Fruit fly (Drosophila melanogaster) whole organism, embryonic: ENCODE measurements around the gene Pp1alpha-96A.

ENCODE experiments used
- Blimp-1 ChIP-seq: fragments of 200-800 bp; sonication (Bioruptor generic); optimal IDR thresholded peaks from 3 replicates; lab custom pipeline; 2018; ENCODE audit warnings: missing biosample characterization, missing genetic modification characterization, mild to moderate bottlenecking, moderate library complexity, missing genetic modification reagents
- BtbVII ChIP-seq: fragments of 200-800 bp; sonication (Bioruptor generic); optimal IDR thresholded peaks from 3 replicates; lab custom pipeline; 2017; ENCODE audit warnings: missing biosample characterization, mild to moderate bottlenecking, missing genetic modification characterization
- CG10274 ChIP-seq: fragments of 200-800 bp; sonication (Bioruptor generic); optimal IDR thresholded peaks from 3 replicates; lab custom pipeline; 2017; ENCODE audit warnings: missing biosample characterization, mild to moderate bottlenecking, missing genetic modification characterization
- CG11560 ChIP-seq: fragments of 200-800 bp; sonication (Bioruptor generic); IDR thresholded peaks from 3 replicates; pipeline ENCODE4 v1.3.6; 2022; ENCODE audit warnings: missing biosample characterization, missing genetic modification characterization
- CG12659 ChIP-seq: fragments of 200-800 bp; sonication (Bioruptor generic); optimal IDR thresholded peaks from 3 replicates; lab custom pipeline; 2017; ENCODE audit warnings: mild to moderate bottlenecking, missing biosample characterization, missing genetic modification reagents, missing genetic modification characterization
- CG13287 ChIP-seq: fragments of 200-800 bp; sonication (Bioruptor generic); IDR thresholded peaks from 2 replicates; pipeline ENCODE4 v1.3.6; 2022; ENCODE audit warnings: missing biosample characterization, missing genetic modification characterization; ENCODE audit not compliant: partially characterized antibody
- CG15479 ChIP-seq: fragments of 200-800 bp; sonication (Bioruptor generic); optimal IDR thresholded peaks from 3 replicates; lab custom pipeline; 2019; ENCODE audit warnings: missing biosample characterization, mild to moderate bottlenecking, missing genetic modification characterization, moderate library complexity
- CG1647 ChIP-seq: fragments of 200-800 bp; sonication (Bioruptor generic); optimal IDR thresholded peaks from 3 replicates; lab custom pipeline; 2016; ENCODE audit warnings: missing biosample characterization, missing genetic modification characterization
- CG17186 ChIP-seq: fragments of 200-800 bp; sonication (Bioruptor generic); optimal IDR thresholded peaks from 3 replicates; lab custom pipeline; 2017; ENCODE audit warnings: missing biosample characterization, missing genetic modification reagents, missing genetic modification characterization
- CG18262 ChIP-seq: fragments of 200-800 bp; optimal IDR thresholded peaks from 3 replicates; lab custom pipeline; 2019; ENCODE audit warnings: missing biosample characterization, mild to moderate bottlenecking, missing genetic modification characterization, moderate library complexity
- CG2202 ChIP-seq: fragments of 200-800 bp; sonication (Bioruptor generic); optimal IDR thresholded peaks from 2 replicates; lab custom pipeline; 2018; ENCODE audit warnings: missing biosample characterization, mild to moderate bottlenecking, missing genetic modification characterization
- CG2889 ChIP-seq: fragments of 200-800 bp; sonication (Bioruptor generic); IDR thresholded peaks from 3 replicates; pipeline ENCODE4 v1.3.6; 2022; ENCODE audit warnings: missing biosample characterization, missing genetic modification characterization
- CG31388 ChIP-seq: fragments of 200-800 bp; sonication (Bioruptor generic); optimal IDR thresholded peaks from 2 replicates; lab custom pipeline; 2016; ENCODE audit warnings: missing biosample characterization, missing genetic modification characterization
- CG4730 ChIP-seq: fragments of 200-800 bp; sonication (Bioruptor generic); IDR thresholded peaks from 2 replicates; pipeline ENCODE4 v1.3.6; 2022; ENCODE audit warnings: missing biosample characterization, missing genetic modification characterization
- CG5953 ChIP-seq: fragments of 200-800 bp; sonication (Bioruptor generic); IDR thresholded peaks from 2 replicates; pipeline ENCODE4 v1.3.6; 2022; ENCODE audit warnings: missing biosample characterization, missing genetic modification characterization
- CG6254 ChIP-seq: fragments of 200-800 bp; sonication (Bioruptor generic); optimal IDR thresholded peaks from 3 replicates; lab custom pipeline; 2017; ENCODE audit warnings: mild to moderate bottlenecking, missing biosample characterization, missing genetic modification reagents, missing genetic modification characterization
- CG7556 ChIP-seq: fragments of 200-800 bp; sonication (Bioruptor generic); optimal IDR thresholded peaks from 2 replicates; lab custom pipeline; 2017; ENCODE audit warnings: missing biosample characterization, mild to moderate bottlenecking, missing genetic modification characterization
- CG8924 ChIP-seq: fragments of 200-800 bp; optimal IDR thresholded peaks from 3 replicates; lab custom pipeline; 2019; ENCODE audit warnings: missing biosample characterization, mild to moderate bottlenecking, missing genetic modification characterization, moderate library complexity
- CG9932 ChIP-seq: fragments of 200-800 bp; sonication (Bioruptor generic); IDR thresholded peaks from 2 replicates; pipeline ENCODE4 v1.3.6; 2022; ENCODE audit warnings: missing biosample characterization, missing genetic modification characterization
- Dfd ChIP-seq, 2 experiments: fragments of >200 bp; optimal IDR thresholded peaks; 2 replicates each; lab custom pipeline; 2017; ENCODE audit warnings: missing biosample characterization in 2 of 2, missing genetic modification characterization in 2 of 2
- Doc3 ChIP-seq: fragments of 200-800 bp; sonication (Bioruptor generic); IDR thresholded peaks from 3 replicates; pipeline ENCODE4 v1.3.6; 2022; ENCODE audit warnings: missing biosample characterization, missing genetic modification characterization; ENCODE audit not compliant: partially characterized antibody
- Dp ChIP-seq: fragments of 200-800 bp; sonication (Bioruptor generic); optimal IDR thresholded peaks from 2 replicates; lab custom pipeline; 2018; ENCODE audit warnings: missing biosample characterization, mild to moderate bottlenecking, missing genetic modification characterization, moderate library complexity
- Dref ChIP-seq: fragments of 200-800 bp; sonication (Bioruptor generic); IDR thresholded peaks from 2 replicates; pipeline ENCODE4 v1.3.6; 2022; ENCODE audit warnings: missing biosample characterization, missing genetic modification characterization
- ERR ChIP-seq: fragments of 200-800 bp; sonication (Bioruptor generic); optimal IDR thresholded peaks from 2 replicates; lab custom pipeline; 2016; ENCODE audit warnings: missing biosample characterization, missing genetic modification characterization
- Lpt ChIP-seq: fragments of >200 bp; optimal IDR thresholded peaks from 2 replicates; lab custom pipeline; 2018; ENCODE audit warnings: missing biosample characterization, missing genetic modification characterization
- Med ChIP-seq: fragments of 200-800 bp; sonication (Bioruptor generic); peaks from one replicate; lab custom pipeline; 2016; ENCODE audit warnings: missing biosample characterization, missing genetic modification characterization, mild to moderate bottlenecking, inconsistent platforms, moderate library complexity
- Mes4 ChIP-seq: fragments of 200-800 bp; sonication (Bioruptor generic); optimal IDR thresholded peaks from 2 replicates; lab custom pipeline; 2016; ENCODE audit warnings: missing biosample characterization, missing genetic modification characterization
- Poxn ChIP-seq: fragments of 200-800 bp; sonication (Bioruptor generic); IDR thresholded peaks from 2 replicates; pipeline ENCODE4 v1.3.6; 2022; ENCODE audit warnings: missing biosample characterization, missing genetic modification characterization
- Sox100B ChIP-seq: fragments of 200-800 bp; sonication (Bioruptor generic); optimal IDR thresholded peaks from 3 replicates; lab custom pipeline; 2018; ENCODE audit warnings: missing biosample characterization, mild to moderate bottlenecking, missing genetic modification characterization
- Stat92E ChIP-seq, 3 experiments: fragments of >200 bp in 2 of 3; fragments of 200-800 bp in 1 of 3; sonication (Bioruptor generic) in 1 of 3; optimal IDR thresholded peaks; 2 replicates each; lab custom pipeline; 2017 to 2019; ENCODE audit warnings: missing biosample characterization in 3 of 3, missing genetic modification characterization in 3 of 3, mild to moderate bottlenecking in 1 of 3, moderate library complexity in 1 of 3
- bbx ChIP-seq: fragments of 200-800 bp; sonication (Bioruptor generic); IDR thresholded peaks from 2 replicates; pipeline ENCODE4 v1.3.6; 2022; ENCODE audit warnings: missing biosample characterization, missing genetic modification characterization; ENCODE audit not compliant: partially characterized antibody
- bcd ChIP-seq: fragments of 200-800 bp; sonication (Bioruptor generic); optimal IDR thresholded peaks from 2 replicates; lab custom pipeline; 2017; ENCODE audit warnings: missing biosample characterization, mild to moderate bottlenecking, missing genetic modification characterization
- chn ChIP-seq: fragments of 200-800 bp; sonication (Bioruptor generic); optimal IDR thresholded peaks from 2 replicates; lab custom pipeline; 2016; ENCODE audit warnings: missing biosample characterization, missing genetic modification characterization
- corto ChIP-seq: fragments of 200-800 bp; sonication (Bioruptor generic); optimal IDR thresholded peaks from 2 replicates; lab custom pipeline; 2016; ENCODE audit warnings: missing biosample characterization, mild to moderate bottlenecking, missing genetic modification characterization, moderate library complexity
- fu2 ChIP-seq: fragments of 200-800 bp; sonication (Bioruptor generic); optimal IDR thresholded peaks from 2 replicates; lab custom pipeline; 2016; ENCODE audit warnings: missing biosample characterization, missing genetic modification characterization
- grn ChIP-seq: fragments of 200-800 bp; sonication (Bioruptor generic); optimal IDR thresholded peaks from 3 replicates; lab custom pipeline; 2017; ENCODE audit warnings: missing biosample characterization, missing genetic modification characterization
- ken ChIP-seq: fragments of 200-800 bp; sonication (Bioruptor generic); IDR thresholded peaks from 3 replicates; pipeline ENCODE4 v1.3.6; 2022; ENCODE audit warnings: missing biosample characterization, missing genetic modification characterization
- lilli ChIP-seq: fragments of 200-800 bp; sonication (Bioruptor generic); optimal IDR thresholded peaks from 3 replicates; lab custom pipeline; 2016; ENCODE audit warnings: missing biosample characterization, missing genetic modification characterization
- odd ChIP-seq: fragments of 200-800 bp; sonication (Bioruptor generic); optimal IDR thresholded peaks from 2 replicates; lab custom pipeline; 2017; ENCODE audit warnings: missing biosample characterization, mild to moderate bottlenecking, missing genetic modification characterization
- pb ChIP-seq: fragments of 200-800 bp; sonication (Bioruptor generic); optimal IDR thresholded peaks from 3 replicates; lab custom pipeline; 2016; ENCODE audit warnings: missing biosample characterization, missing genetic modification characterization
- pnt ChIP-seq: fragments of 200-800 bp; sonication (Bioruptor generic); optimal IDR thresholded peaks from 3 replicates; lab custom pipeline; 2016; ENCODE audit warnings: missing biosample characterization, missing genetic modification characterization
- pros ChIP-seq: fragments of 200-800 bp; sonication (Bioruptor generic); optimal IDR thresholded peaks from 3 replicates; lab custom pipeline; 2019; ENCODE audit warnings: missing biosample characterization, mild to moderate bottlenecking, missing genetic modification characterization, moderate library complexity
- psq ChIP-seq: fragments of 200-800 bp; sonication (Bioruptor generic); optimal IDR thresholded peaks from 2 replicates; lab custom pipeline; 2017; ENCODE audit warnings: missing biosample characterization, missing genetic modification characterization
- rib ChIP-seq: fragments of 200-800 bp; sonication (Bioruptor generic); IDR thresholded peaks from 2 replicates; pipeline ENCODE4 v1.3.6; 2022; ENCODE audit warnings: missing biosample characterization, missing genetic modification characterization
- sna ChIP-seq: fragments of 200-800 bp; sonication (Bioruptor generic); IDR thresholded peaks from 2 replicates; pipeline ENCODE4 v1.3.6; 2022; ENCODE audit warnings: missing biosample characterization, missing genetic modification characterization; ENCODE audit not compliant: partially characterized antibody
- sqz ChIP-seq: fragments of 200-800 bp; sonication (Bioruptor generic); optimal IDR thresholded peaks from 3 replicates; lab custom pipeline; 2018; ENCODE audit warnings: missing biosample characterization, mild to moderate bottlenecking, missing genetic modification characterization
- stwl ChIP-seq: fragments of 200-800 bp; sonication (Bioruptor generic); optimal IDR thresholded peaks from 3 replicates; lab custom pipeline; 2018; ENCODE audit warnings: missing biosample characterization, mild to moderate bottlenecking, missing genetic modification characterization, moderate library complexity
- tgo ChIP-seq: fragments of 200-800 bp; sonication (Bioruptor generic); IDR thresholded peaks from 3 replicates; pipeline ENCODE4 v1.3.6; 2022; ENCODE audit warnings: missing biosample characterization, missing genetic modification characterization
- wdn ChIP-seq: fragments of 200-800 bp; sonication (Bioruptor generic); IDR thresholded peaks from 2 replicates; pipeline ENCODE4 v1.3.6; 2022; ENCODE audit warnings: missing biosample characterization, missing genetic modification characterization
- z ChIP-seq: fragments of 200-800 bp; sonication (Bioruptor generic); IDR thresholded peaks from 3 replicates; pipeline ENCODE4 v1.3.6; 2022; ENCODE audit warnings: missing biosample characterization, missing genetic modification characterization

Gene Pp1alpha-96A

DNA sequence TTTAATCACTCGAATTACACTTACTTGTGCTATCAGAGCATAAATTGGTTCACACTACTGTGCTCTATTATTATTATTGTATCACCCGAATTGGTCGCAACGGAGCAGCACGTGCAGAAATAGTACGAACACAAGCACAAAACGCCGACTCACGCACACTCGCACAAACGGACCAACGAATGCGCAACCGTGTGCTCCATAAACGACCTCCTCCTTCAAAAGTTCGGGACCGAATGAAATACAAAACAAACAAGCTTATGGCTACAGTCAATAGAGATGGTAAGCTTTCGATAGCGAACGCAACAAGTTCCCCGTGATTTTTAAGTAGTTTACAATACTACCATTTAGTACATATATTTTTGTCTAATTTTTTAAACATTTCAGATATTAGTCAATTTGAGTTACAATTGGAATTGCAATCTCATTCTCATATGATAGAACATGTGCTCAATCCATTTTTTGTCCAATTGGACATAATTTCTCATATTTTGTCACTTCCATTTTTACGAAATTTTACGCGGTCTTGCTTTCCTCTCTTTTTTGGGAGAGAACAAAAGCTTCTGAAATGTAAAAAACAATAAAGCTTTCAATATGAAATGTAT lies 25.7 kb downstream of the Pp1alpha-96A start, which contains the start of gene Cftr (continued):
- TF ChIP-seq CG2202 (tag; lab: Kevin White, UChicago): no peak
- peak; percentile 35 for TF ChIP-seq stwl (tag; lab: Kevin White, UChicago)
- TF ChIP-seq Poxn (GFP tag; lab: Robert Waterston, UW): no peak
- peak; percentile 52 for TF ChIP-seq ERR
- peak; percentile 55 for TF ChIP-seq CG12659 (GFP tag; lab: Kevin White, UChicago)
- peak; percentile 72 for TF ChIP-seq Dref (GFP tag; lab: Robert Waterston, UW)
- peak; percentile 63; the same call in 1 of the 2 replicates for TF ChIP-seq CG5953 (GFP tag; lab: Robert Waterston, UW)
- TF ChIP-seq Mes4 (GFP tag; lab: Kevin White, UChicago): peak; percentile 1
- no peak for TF ChIP-seq psq (GFP tag; lab: Kevin White, UChicago)
- TF ChIP-seq Doc3 (GFP tag; lab: Robert Waterston, UW): no peak
- TF ChIP-seq bcd (GFP tag; lab: Kevin White, UChicago): no peak
- TF ChIP-seq CG15479 (GFP tag; lab: Kevin White, UChicago): no peak
- peak; percentile 14 for TF ChIP-seq pnt (GFP tag; lab: Kevin White, UChicago)
- TF ChIP-seq chn (GFP tag; lab: Kevin White, UChicago): peak; percentile 31
- TF ChIP-seq sna (GFP tag; lab: Robert Waterston, UW): peak; percentile 43; the same call in 1 of the 2 replicates
- TF ChIP-seq CG8924 (tag; lab: Kevin White, UChicago): no peak
- peak in 1 of 3 experiments; percentile 31 for TF ChIP-seq Stat92E (GFP tag; optimal IDR thresholded peaks at IDR 0.05; lab: Kevin White, UChicago)
- no peak for TF ChIP-seq CG7556 (GFP tag; lab: Kevin White, UChicago)
- TF ChIP-seq Dp (GFP tag; lab: Kevin White, UChicago): peak; percentile 51
- peak; percentile 1 for TF ChIP-seq fu2
- peak; percentile 69 for TF ChIP-seq grn (GFP tag; lab: Kevin White, UChicago)
- peak; percentile 43 for TF ChIP-seq CG1647
- no peak for TF ChIP-seq CG6254 (GFP tag; lab: Kevin White, UChicago)
- peak; percentile 67; the same call in 1 of the 2 replicates for TF ChIP-seq rib
- no peak for TF ChIP-seq CG10274
- no peak for TF ChIP-seq sqz (GFP tag; lab: Kevin White, UChicago)
- TF ChIP-seq pros (GFP tag; lab: Kevin White, UChicago): no peak
- TF ChIP-seq Blimp-1 (GFP tag; lab: Kevin White, UChicago): no peak
- no peak for TF ChIP-seq CG2889 (GFP tag; lab: Robert Waterston, UW)
- no peak for TF ChIP-seq Sox100B (GFP tag; lab: Kevin White, UChicago)
- no peak for TF ChIP-seq Dfd (GFP tag; optimal IDR thresholded peaks at IDR 0.05; lab: Kevin White, UChicago)
- TF ChIP-seq CG18262 (tag; lab: Kevin White, UChicago): no peak
- no peak for TF ChIP-seq pb (GFP tag; lab: Kevin White, UChicago)
- TF ChIP-seq wdn (GFP tag; lab: Robert Waterston, UW): no peak
- TF ChIP-seq lilli (GFP tag; lab: Kevin White, UChicago): peak; percentile 52
- TF ChIP-seq z (GFP tag; lab: Robert Waterston, UW): no peak
- peak; percentile 74; the same call in 1 of the 2 replicates for TF ChIP-seq bbx (GFP tag; lab: Robert Waterston, UW)
- peak; percentile 36; the same call in 1 of the 3 replicates for TF ChIP-seq tgo
- TF ChIP-seq CG4730 (GFP tag; lab: Robert Waterston, UW): no peak
- TF ChIP-seq corto (GFP tag; lab: Kevin White, UChicago): no peak
- no peak for TF ChIP-seq CG11560 (tag; lab: Robert Waterston, UW)
- peak; percentile 62 for TF ChIP-seq CG13287 (GFP tag; lab: Robert Waterston, UW)
- TF ChIP-seq CG31388 (GFP tag; lab: Kevin White, UChicago): no peak
- TF ChIP-seq Med (GFP tag; lab: Kevin White, UChicago): peak; percentile 96
- TF ChIP-seq ken: no peak; the same call in 2 of the 3 replicates
- TF ChIP-seq BtbVII (GFP tag; lab: Kevin White, UChicago): peak; percentile 6
- TF ChIP-seq CG17186 (GFP tag; lab: Kevin White, UChicago): no peak
- TF ChIP-seq CG9932: peak; percentile 70
- TF ChIP-seq Lpt (GFP tag; lab: Kevin White, UChicago): no peak
- TF ChIP-seq odd: peak; percentile 16
